Fruit fly (Drosophila melanogaster) whole organism, wandering third instar larva: ENCODE data around the gene Mocs1.

Source experiments
- Dfd ChIP-seq: fragments of >200 bp; optimal IDR thresholded peaks from 2 replicates; lab custom pipeline; 2017; ENCODE audit warnings: missing biosample characterization, missing genetic modification characterization
- Hnf4 ChIP-seq: fragments of 200-800 bp; sonication (Bioruptor generic); optimal IDR thresholded peaks from 2 replicates; lab custom pipeline; 2016; ENCODE audit warnings: missing biosample characterization, mild to moderate bottlenecking, missing genetic modification characterization
- Myc ChIP-seq: fragments of >200 bp; optimal IDR thresholded peaks from 2 replicates; lab custom pipeline; 2017
- OdsH ChIP-seq: fragments of 200-800 bp; sonication (Bioruptor generic); optimal IDR thresholded peaks from 2 replicates; lab custom pipeline; 2016; ENCODE audit warnings: missing biosample characterization, mild to moderate bottlenecking, missing genetic modification characterization
- dsf ChIP-seq: sonication (Bioruptor generic); optimal IDR thresholded peaks from 2 replicates; lab custom pipeline; 2016; ENCODE audit warnings: missing biosample characterization, missing genetic modification characterization, borderline replicate concordance
- fru ChIP-seq: fragments of 200-800 bp; sonication (Bioruptor generic); optimal IDR thresholded peaks from 3 replicates; lab custom pipeline; 2016; ENCODE audit warnings: missing biosample characterization, mild to moderate bottlenecking, missing genetic modification characterization
- lola ChIP-seq: fragments of >200 bp; optimal IDR thresholded peaks from 2 replicates; lab custom pipeline; 2017; ENCODE audit warnings: missing biosample characterization, missing genetic modification characterization
- psq ChIP-seq: fragments of 200-800 bp; sonication (Bioruptor generic); optimal IDR thresholded peaks from 3 replicates; lab custom pipeline; 2017; ENCODE audit warnings: missing biosample characterization, mild to moderate bottlenecking, missing genetic modification characterization, moderate library complexity
- woc ChIP-seq: sonication (Bioruptor generic); optimal IDR thresholded peaks from 2 replicates; lab custom pipeline; 2016; ENCODE audit warnings: missing biosample characterization, mild to moderate bottlenecking, missing genetic modification characterization

- TF ChIP-seq lola (GFP tag; lab: Kevin White, UChicago) (no peak), psq (no peak), Hnf4 (GFP tag; lab: Kevin White, UChicago) (no peak), Dfd (GFP tag; lab: Kevin White, UChicago) (no peak), woc (GFP tag; lab: Kevin White, UChicago) (no peak), dsf (GFP tag; lab: Kevin White, UChicago) (no peak), fru (GFP tag; lab: Kevin White, UChicago) (no peak), Myc (lab: Kevin White, UChicago) (no peak), OdsH (no peak)
These were observed 19.1 kb upstream of the Mocs1 start, which contains the start of gene CG43693 for dm6 chr3L:11051271-11051670.
